Worm (Caenorhabditis elegans): ENCODE results near the gene mxl-3.

The mxl-3 gene

DNA sequence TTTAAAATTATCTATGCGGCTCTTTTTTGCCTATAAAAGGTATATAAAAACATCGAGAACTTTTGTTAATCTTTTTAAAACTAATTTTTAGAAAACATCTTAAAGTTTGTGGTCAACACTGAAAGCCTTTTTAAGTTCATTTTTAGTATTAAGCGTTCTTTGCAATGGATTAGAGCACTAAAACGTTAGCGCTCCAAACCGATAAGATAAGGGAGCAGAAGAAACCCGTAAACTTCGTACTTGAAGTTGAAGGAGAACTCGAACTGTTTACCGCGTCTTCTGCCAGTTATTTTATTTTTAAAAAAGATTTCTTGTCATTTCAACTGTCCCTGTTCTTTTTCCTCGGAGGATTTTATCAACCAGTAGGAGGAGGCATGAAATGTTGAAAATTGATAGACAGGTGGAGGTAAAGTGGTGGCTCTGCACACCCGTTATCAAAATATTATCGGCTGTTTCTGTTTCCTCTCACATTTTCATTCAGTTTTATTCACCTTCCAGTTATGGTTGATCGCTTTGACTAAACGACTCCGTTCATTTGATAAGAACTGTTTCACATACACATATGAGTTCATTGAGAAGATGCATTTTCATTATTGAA lies 11.5 kb downstream of the mxl-3 start:
- TF ChIP-seq ztf-4 (tag; optimal IDR thresholded peaks at IDR 0.05) (no peak), fos-1 (tag; optimal IDR thresholded peaks at IDR 0.05) (peak; percentile 28), alr-1 (tag; optimal IDR thresholded peaks at IDR 0.05) (no peak)

DNA sequence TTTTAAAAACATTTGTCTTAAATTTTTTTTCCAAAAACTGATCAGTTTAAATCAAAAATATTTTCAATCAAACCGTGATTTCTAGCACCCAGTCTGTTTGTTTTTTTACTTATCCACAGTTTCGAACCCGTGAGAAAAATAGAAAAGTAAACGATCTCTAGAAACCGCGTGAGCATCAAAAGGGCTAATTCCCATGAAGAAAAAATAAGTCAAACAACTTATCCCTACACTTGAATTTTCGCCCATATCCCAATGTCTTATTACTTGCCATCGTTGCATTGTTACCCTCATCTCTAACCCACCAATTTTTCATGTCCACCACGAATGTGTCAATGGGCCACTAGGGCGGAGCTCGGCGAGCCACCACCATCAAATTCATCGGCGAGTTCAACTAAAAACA lies 12.9 kb downstream of the mxl-3 start, which contains the start of gene ptr-24:
Gene ptr-24, plus strand, starts transcription at position 301 of the 400 bp plus-strand sequence.
- TF ChIP-seq unc-39 (tag; optimal IDR thresholded peaks at IDR 0.05) (no peak), nhr-11 (tag; optimal IDR thresholded peaks at IDR 0.05) (no peak), R02D3.7 (tag; optimal IDR thresholded peaks at IDR 0.05) (no peak), lin-39 (tag; optimal IDR thresholded peaks at IDR 0.05) (no peak), mab-5 (tag; optimal IDR thresholded peaks at IDR 0.05) (no peak)

- TF ChIP-seq C34F6.9 (tag; optimal IDR thresholded peaks at IDR 0.05) (peak; percentile 15), blmp-1 (tag; optimal IDR thresholded peaks at IDR 0.05; ENCODE audit: insufficient read depth) (no peak), nhr-129 (tag; optimal IDR thresholded peaks at IDR 0.05) (peak; percentile 66), mdl-1 (tag; optimal IDR thresholded peaks at IDR 0.05) (peak in 1 of 2 experiments; percentile 15), mab-5 (tag; optimal IDR thresholded peaks at IDR 0.05) (peak; percentile 32), sem-4 (tag; optimal IDR thresholded peaks at IDR 0.05) (peak; percentile 18), R02D3.7 (tag; optimal IDR thresholded peaks at IDR 0.05) (no peak)
Measured at ce11 chrX:13337000-13337399, 13.6 kb downstream of the mxl-3 start.

ce11 chrX:13333835-13334234 lies 16.8 kb downstream of the mxl-3 start, which contains the start of gene F46G10.4:
Gene F46G10.4, plus strand, starts transcription at chrX:13334046.
- peak; percentile 15 for TF ChIP-seq crh-2 (tag; optimal IDR thresholded peaks at IDR 0.05)
- TF ChIP-seq fos-1 (tag; optimal IDR thresholded peaks at IDR 0.05), result peak; percentile 92
- TF ChIP-seq nhr-23 (tag; optimal IDR thresholded peaks at IDR 0.05), result no peak
- TF ChIP-seq egl-27 (tag; optimal IDR thresholded peaks at IDR 0.05), result no peak

ce11 chrX:13331386-13331785 lies 19.2 kb downstream of the mxl-3 start, which contains the start of gene sir-2.3:
Gene sir-2.3, plus strand, starts transcription at chrX:13331686.
- TF ChIP-seq ztf-4 (tag; optimal IDR thresholded peaks at IDR 0.05) (no peak), alr-1 (tag; optimal IDR thresholded peaks at IDR 0.05) (no peak), C34F6.9 (tag; optimal IDR thresholded peaks at IDR 0.05) (no peak), elt-1 (tag; optimal IDR thresholded peaks at IDR 0.05) (no peak), unc-39 (tag; optimal IDR thresholded peaks at IDR 0.05) (no peak), skn-1 (tag; optimal IDR thresholded peaks at IDR 0.05) (no peak), egl-27 (tag; optimal IDR thresholded peaks at IDR 0.05) (no peak)

ce11 chrX:13328868-13329267 lies 21.7 kb downstream of the mxl-3 start:
- TF ChIP-seq ztf-4 (tag; optimal IDR thresholded peaks at IDR 0.05), result peak; percentile 29
- no peak for TF ChIP-seq ama-1 (optimal IDR thresholded peaks at IDR 0.05)
- TF ChIP-seq snpc-4 (tag; optimal IDR thresholded peaks at IDR 0.05), result peak; percentile 58
- no peak for TF ChIP-seq elt-1 (tag; optimal IDR thresholded peaks at IDR 0.05)
- peak; percentile 79 for TF ChIP-seq nhr-6 (tag; optimal IDR thresholded peaks at IDR 0.05)
- no peak for TF ChIP-seq ZK546.5 (tag; optimal IDR thresholded peaks at IDR 0.05)
- TF ChIP-seq nhr-12 (tag; optimal IDR thresholded peaks at IDR 0.05), result no peak
- TF ChIP-seq R02D3.7 (tag; optimal IDR thresholded peaks at IDR 0.05), result no peak
- peak; percentile 94 for TF ChIP-seq nhr-129 (tag; optimal IDR thresholded peaks at IDR 0.05)
- TF ChIP-seq sma-3 (GFP tag; optimal IDR thresholded peaks at IDR 0.05), result peak; percentile 85
- no peak for TF ChIP-seq nhr-11 (tag; optimal IDR thresholded peaks at IDR 0.05)
- no peak for TF ChIP-seq mbf-1 (tag; optimal IDR thresholded peaks at IDR 0.05)
- TF ChIP-seq unc-39 (tag; optimal IDR thresholded peaks at IDR 0.05), result no peak
- peak; percentile 85 for TF ChIP-seq crh-2 (tag; optimal IDR thresholded peaks at IDR 0.05)
- peak in 1 of 2 experiments; percentile 81 for TF ChIP-seq lsy-2 (tag; optimal IDR thresholded peaks at IDR 0.05)
- no peak for TF ChIP-seq ceh-82 (tag; optimal IDR thresholded peaks at IDR 0.05)
- peak; percentile 89 for TF ChIP-seq F13H6.1 (tag; optimal IDR thresholded peaks at IDR 0.05)
- no peak for TF ChIP-seq Y55F3AM.14 (GFP tag; optimal IDR thresholded peaks at IDR 0.05)
- no peak for TF ChIP-seq elt-3 (tag; optimal IDR thresholded peaks at IDR 0.05)
- TF ChIP-seq aly-2 (tag; optimal IDR thresholded peaks at IDR 0.05), result no peak
- no peak for TF ChIP-seq nhr-77 (tag; optimal IDR thresholded peaks at IDR 0.05)
- TF ChIP-seq peb-1 (tag; optimal IDR thresholded peaks at IDR 0.05), result no peak
- TF ChIP-seq unc-62 (GFP tag; optimal IDR thresholded peaks at IDR 0.05), result no peak
- no peak for TF ChIP-seq ceh-16 (tag; optimal IDR thresholded peaks at IDR 0.05)
- no peak for TF ChIP-seq ztf-11 (tag; optimal IDR thresholded peaks at IDR 0.05)
- no peak for TF ChIP-seq nhr-23 (tag; optimal IDR thresholded peaks at IDR 0.05)
- peak; percentile 28 for TF ChIP-seq lin-11 (tag; optimal IDR thresholded peaks at IDR 0.05)
- peak; percentile 79 for TF ChIP-seq mab-5 (tag; optimal IDR thresholded peaks at IDR 0.05)
- no peak for TF ChIP-seq nhr-237 (tag; optimal IDR thresholded peaks at IDR 0.05)
- TF ChIP-seq zag-1 (tag; optimal IDR thresholded peaks at IDR 0.05), result peak; percentile 57
- TF ChIP-seq egl-27 (tag; optimal IDR thresholded peaks at IDR 0.05), result peak; percentile 70
- TF ChIP-seq alr-1 (tag; optimal IDR thresholded peaks at IDR 0.05), result no peak
- no peak for TF ChIP-seq nhr-10 (tag; optimal IDR thresholded peaks at IDR 0.05)
- TF ChIP-seq nhr-21 (tag; optimal IDR thresholded peaks at IDR 0.05), result peak; percentile 86
- peak; percentile 63 for TF ChIP-seq lin-39 (tag; optimal IDR thresholded peaks at IDR 0.05)
